Worm (Caenorhabditis elegans) whole organism, young adult: ENCODE data around the gene twk-31.

ENCODE experiments used
- F57A8.1 ChIP-seq: fragments of 200-800 bp; sonication (Bioruptor generic); optimal IDR thresholded peaks from 2 replicates; lab custom pipeline; 2018; ENCODE audit warnings: mild to moderate bottlenecking, missing genetic modification characterization, moderate library complexity, missing compliant biosample characterization
- unc-130 ChIP-seq: sonication (generic microtip); optimal IDR thresholded peaks from 2 replicates; lab custom pipeline; 2016; ENCODE audit warnings: missing genetic modification reagents, missing genetic modification characterization, missing compliant biosample characterization

- TF ChIP-seq unc-130 (no peak), F57A8.1 (no peak)
Measured at ce11 chrIII:11465394-11465948, 55.0 kb downstream of the twk-31 start.
